Worm (Caenorhabditis elegans): ENCODE data around the gene dhcr-7.
A peak's percentile ranks its signal among the peaks of the same experiment; 100 is the strongest.

dhcr-7 gene

ce11 chrV:20493271-20494231, 8.4 kb upstream of the dhcr-7 start, which contains the start of gene B0250.5 (continued):
- TF ChIP-seq nhr-6 (tag; optimal IDR thresholded peaks at IDR 0.05) (no peak), nhr-21 (tag; optimal IDR thresholded peaks at IDR 0.05) (no peak), ztf-1 (GFP tag; conservative IDR thresholded peaks at IDR 0.05) (no peak), C34F6.9 (tag; optimal IDR thresholded peaks at IDR 0.05) (peak; percentile 65), lin-39 (tag; optimal IDR thresholded peaks at IDR 0.05) (no peak)

ce11 chrV:20492385-20492784, 7.2 kb upstream of the dhcr-7 start, which contains the start of gene srbc-79:
srbc-79 (minus strand) TSS chrV:20492485.
- no peak for TF ChIP-seq sem-4 (tag; optimal IDR thresholded peaks at IDR 0.05)
- TF ChIP-seq ama-1 (optimal IDR thresholded peaks at IDR 0.05): no peak
- TF ChIP-seq nhr-77 (tag; optimal IDR thresholded peaks at IDR 0.05): no peak
- no peak for TF ChIP-seq Y55F3AM.14 (GFP tag; optimal IDR thresholded peaks at IDR 0.05)
- no peak for TF ChIP-seq nhr-25 (tag; optimal IDR thresholded peaks at IDR 0.05)
- TF ChIP-seq R02D3.7 (tag; optimal IDR thresholded peaks at IDR 0.05): no peak

DNA sequence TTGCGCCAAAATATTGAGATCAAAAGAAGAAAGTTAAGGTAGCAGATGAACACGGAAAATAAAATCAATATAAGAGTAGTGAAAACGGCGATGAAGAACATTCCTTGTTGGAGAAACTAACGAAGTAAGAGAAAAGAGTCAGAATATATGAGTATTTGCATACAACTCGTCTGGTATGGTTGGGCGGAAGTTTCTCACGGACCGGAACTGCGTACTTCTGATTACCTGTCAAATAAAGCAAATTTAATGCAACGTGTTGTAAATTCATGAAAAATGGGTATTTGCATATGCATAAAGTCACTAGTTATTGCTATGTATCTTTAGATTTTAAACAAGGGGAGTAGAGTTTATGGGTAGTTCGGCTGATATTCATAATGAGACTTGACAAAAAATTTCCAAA, 3.9 kb upstream of the dhcr-7 start, which contains the start of gene srbc-78:
srbc-78 (minus strand) TSS at position 101 of the 400 bp plus-strand sequence.
- TF ChIP-seq lsy-2 (tag; optimal IDR thresholded peaks at IDR 0.05) (no peak), elt-3 (tag; optimal IDR thresholded peaks at IDR 0.05) (no peak)

DNA sequence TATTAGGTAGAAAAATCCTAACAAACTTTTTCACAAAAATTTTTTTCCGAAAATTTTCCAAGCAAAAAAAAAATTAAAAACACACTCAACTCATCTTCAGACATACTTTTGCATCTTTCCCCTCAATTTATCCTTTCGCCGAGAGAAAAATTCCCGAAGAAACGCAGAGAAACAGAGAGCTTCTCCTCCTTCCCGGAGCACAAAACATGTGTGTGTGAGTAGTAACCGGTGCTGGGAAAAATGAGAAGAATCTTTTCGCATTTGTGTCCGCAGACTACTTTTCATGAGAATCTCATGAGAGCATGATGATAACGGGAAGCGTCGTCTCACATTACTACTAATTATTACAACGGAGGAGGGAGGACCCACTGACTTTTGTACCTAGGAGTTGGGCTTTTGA, 1.4 kb upstream of the dhcr-7 start:
- TF ChIP-seq nhr-129 (tag; optimal IDR thresholded peaks at IDR 0.05) (peak; percentile 51), lsy-2 (tag; optimal IDR thresholded peaks at IDR 0.05) (peak in 1 of 2 experiments; percentile 33), mbf-1 (tag; optimal IDR thresholded peaks at IDR 0.05) (no peak), unc-55 (GFP tag; optimal IDR thresholded peaks at IDR 0.05) (peak; percentile 16), nhr-6 (tag; optimal IDR thresholded peaks at IDR 0.05) (no peak), C34F6.9 (tag; optimal IDR thresholded peaks at IDR 0.05) (peak; percentile 4), F13H6.1 (tag; optimal IDR thresholded peaks at IDR 0.05) (peak; percentile 57)

- TF ChIP-seq crh-2 (tag; optimal IDR thresholded peaks at IDR 0.05) (no peak), R02D3.7 (tag; optimal IDR thresholded peaks at IDR 0.05) (no peak), egl-27 (tag; optimal IDR thresholded peaks at IDR 0.05) (no peak)
Measured at ce11 chrV:20480790-20481189, 4.4 kb downstream of the dhcr-7 start.

- TF ChIP-seq aly-2 (tag; optimal IDR thresholded peaks at IDR 0.05): no peak
- no peak for TF ChIP-seq nhr-12 (tag; optimal IDR thresholded peaks at IDR 0.05)
- no peak for TF ChIP-seq ama-1 (optimal IDR thresholded peaks at IDR 0.05)
- no peak for TF ChIP-seq nhr-11 (tag; optimal IDR thresholded peaks at IDR 0.05)
- no peak for TF ChIP-seq ztf-11 (tag; optimal IDR thresholded peaks at IDR 0.05)
- TF ChIP-seq blmp-1 (tag; optimal IDR thresholded peaks at IDR 0.05; ENCODE audit: insufficient read depth): no peak
- TF ChIP-seq unc-55 (GFP tag; optimal IDR thresholded peaks at IDR 0.05): peak; percentile 74
- no peak for TF ChIP-seq fos-1 (tag; optimal IDR thresholded peaks at IDR 0.05)
- no peak for TF ChIP-seq ZK546.5 (tag; optimal IDR thresholded peaks at IDR 0.05)
- TF ChIP-seq gmeb-1 (tag; optimal IDR thresholded peaks at IDR 0.05): peak; percentile 67
- peak; percentile 24 for TF ChIP-seq lin-11 (tag; optimal IDR thresholded peaks at IDR 0.05)
- no peak for TF ChIP-seq mbf-1 (tag; optimal IDR thresholded peaks at IDR 0.05)
- peak; percentile 46 for TF ChIP-seq sem-4 (tag; optimal IDR thresholded peaks at IDR 0.05)
- no peak for TF ChIP-seq Y55F3AM.14 (GFP tag; optimal IDR thresholded peaks at IDR 0.05)
- no peak for TF ChIP-seq nhr-10 (tag; optimal IDR thresholded peaks at IDR 0.05)
- TF ChIP-seq ztf-1 (GFP tag; conservative IDR thresholded peaks at IDR 0.05): no peak
- peak; percentile 78 for TF ChIP-seq C34F6.9 (tag; optimal IDR thresholded peaks at IDR 0.05)
- TF ChIP-seq nhr-77 (tag; optimal IDR thresholded peaks at IDR 0.05): no peak
- peak; percentile 69 for TF ChIP-seq R02D3.7 (tag; optimal IDR thresholded peaks at IDR 0.05)
- TF ChIP-seq egl-27 (tag; optimal IDR thresholded peaks at IDR 0.05): no peak
- no peak for TF ChIP-seq zag-1 (tag; optimal IDR thresholded peaks at IDR 0.05)
- TF ChIP-seq crh-2 (tag; optimal IDR thresholded peaks at IDR 0.05): no peak
- TF ChIP-seq lsy-2 (tag; optimal IDR thresholded peaks at IDR 0.05): peak in 1 of 2 experiments; percentile 83
- TF ChIP-seq lin-13 (GFP tag; optimal IDR thresholded peaks at IDR 0.05): peak; percentile 52
- no peak for TF ChIP-seq nhr-23 (tag; optimal IDR thresholded peaks at IDR 0.05)
- peak; percentile 9 for TF ChIP-seq sma-3 (GFP tag; optimal IDR thresholded peaks at IDR 0.05)
- no peak for TF ChIP-seq snpc-4 (tag; optimal IDR thresholded peaks at IDR 0.05)
- TF ChIP-seq F13H6.1 (tag; optimal IDR thresholded peaks at IDR 0.05): peak; percentile 45
- TF ChIP-seq mdl-1 (tag; optimal IDR thresholded peaks at IDR 0.05): no peak
- TF ChIP-seq nhr-129 (tag; optimal IDR thresholded peaks at IDR 0.05): peak; percentile 48
- peak; percentile 45 for TF ChIP-seq nhr-25 (tag; optimal IDR thresholded peaks at IDR 0.05)
Measured at ce11 chrV:20479013-20479739, 6.0 kb downstream of the dhcr-7 start, which contains the start of the genes calf-1 and rpl-2. calf-1 (minus strand) TSS chrV:20479089. rpl-2 (plus strand) TSS chrV:20479689.
